Fruit fly (Drosophila melanogaster) whole organism, embryonic: ENCODE results near the gene CG46465.

Source experiments
- Ada2b ChIP-seq: fragments of 200-800 bp; sonication (Bioruptor generic); IDR thresholded peaks from 2 replicates; pipeline ENCODE4 v1.3.6; 2022; ENCODE audit warnings: missing biosample characterization, missing genetic modification characterization
- Adf1 ChIP-seq: fragments of 200-800 bp; sonication (Bioruptor generic); IDR thresholded peaks from 2 replicates; pipeline ENCODE4 v1.3.6; 2022; ENCODE audit warnings: missing biosample characterization, missing genetic modification characterization
- CG10462 ChIP-seq: fragments of 200-800 bp; sonication (Bioruptor generic); optimal IDR thresholded peaks from 2 replicates; lab custom pipeline; 2016; ENCODE audit warnings: missing biosample characterization, missing genetic modification characterization
- CG11456 ChIP-seq: fragments of 200-800 bp; sonication (Bioruptor generic); IDR thresholded peaks from 3 replicates; pipeline ENCODE4 v1.3.6; 2022; ENCODE audit warnings: missing biosample characterization, missing genetic modification characterization
- CG12155 ChIP-seq: fragments of 200-800 bp; sonication (Bioruptor generic); optimal IDR thresholded peaks from 3 replicates; lab custom pipeline; 2016; ENCODE audit warnings: missing biosample characterization, missing genetic modification characterization
- CG13775 ChIP-seq: fragments of 200-800 bp; sonication (Bioruptor generic); optimal IDR thresholded peaks from 3 replicates; lab custom pipeline; 2017; ENCODE audit warnings: missing biosample characterization, mild to moderate bottlenecking, missing genetic modification characterization
- CG14441 ChIP-seq: fragments of 200-800 bp; sonication (Bioruptor generic); IDR thresholded peaks from 2 replicates; pipeline ENCODE4 v1.3.6; 2022; ENCODE audit warnings: missing biosample characterization, missing genetic modification characterization
- CG17385 ChIP-seq: fragments of 200-800 bp; sonication (Bioruptor generic); optimal IDR thresholded peaks from 3 replicates; lab custom pipeline; 2018; ENCODE audit warnings: missing biosample characterization, mild to moderate bottlenecking, missing genetic modification characterization
- CG34376 ChIP-seq: fragments of 200-800 bp; sonication (Bioruptor generic); optimal IDR thresholded peaks from 2 replicates; lab custom pipeline; 2018; ENCODE audit warnings: missing biosample characterization, mild to moderate bottlenecking, missing genetic modification characterization
- CG7963 ChIP-seq: fragments of 200-800 bp; sonication (Bioruptor generic); IDR thresholded peaks from 3 replicates; pipeline ENCODE4 v1.3.6; 2022; ENCODE audit warnings: missing biosample characterization, missing genetic modification characterization; ENCODE audit not compliant: partially characterized antibody
- CG8281 ChIP-seq: fragments of 200-800 bp; sonication (Bioruptor generic); optimal IDR thresholded peaks from 2 replicates; lab custom pipeline; 2018; ENCODE audit warnings: missing biosample characterization, mild to moderate bottlenecking, missing genetic modification characterization, moderate library complexity
- CG8765 ChIP-seq: fragments of 200-800 bp; sonication (Bioruptor generic); IDR thresholded peaks from 2 replicates; pipeline ENCODE4 v1.3.6; 2022; ENCODE audit warnings: missing biosample characterization, missing genetic modification characterization
- CG9727 ChIP-seq: fragments of 200-800 bp; sonication (Bioruptor generic); optimal IDR thresholded peaks from 3 replicates; lab custom pipeline; 2017; ENCODE audit warnings: missing biosample characterization, mild to moderate bottlenecking, missing genetic modification characterization
- CHES-1-like ChIP-seq: fragments of 200-800 bp; sonication (Bioruptor generic); optimal IDR thresholded peaks from 2 replicates; lab custom pipeline; 2016; ENCODE audit warnings: missing biosample characterization, missing genetic modification characterization
- CoRest ChIP-seq: fragments of 200-800 bp; sonication (Bioruptor generic); optimal IDR thresholded peaks from 3 replicates; lab custom pipeline; 2018; ENCODE audit warnings: missing biosample characterization, mild to moderate bottlenecking, missing genetic modification characterization, moderate library complexity
- Med ChIP-seq: fragments of 200-800 bp; sonication (Bioruptor generic); peaks from one replicate; lab custom pipeline; 2016; ENCODE audit warnings: missing biosample characterization, missing genetic modification characterization, mild to moderate bottlenecking, inconsistent platforms, moderate library complexity
- Nf-YC ChIP-seq: fragments of 200-800 bp; optimal IDR thresholded peaks from 3 replicates; lab custom pipeline; 2019; ENCODE audit warnings: missing biosample characterization, mild to moderate bottlenecking, missing genetic modification characterization, moderate library complexity
- Stat92E ChIP-seq, 3 experiments: fragments of >200 bp in 2 of 3; fragments of 200-800 bp in 1 of 3; sonication (Bioruptor generic) in 1 of 3; optimal IDR thresholded peaks; 2 replicates each; lab custom pipeline; 2017 to 2019; ENCODE audit warnings: missing biosample characterization in 3 of 3, missing genetic modification characterization in 3 of 3, mild to moderate bottlenecking in 1 of 3, moderate library complexity in 1 of 3
- chn ChIP-seq: fragments of 200-800 bp; sonication (Bioruptor generic); optimal IDR thresholded peaks from 2 replicates; lab custom pipeline; 2016; ENCODE audit warnings: missing biosample characterization, missing genetic modification characterization
- exex ChIP-seq: fragments of 200-800 bp; sonication (Bioruptor generic); optimal IDR thresholded peaks from 4 replicates; lab custom pipeline; 2018; ENCODE audit warnings: missing biosample characterization, mild to moderate bottlenecking, missing genetic modification characterization, moderate library complexity
- grau ChIP-seq: fragments of 200-800 bp; optimal IDR thresholded peaks from 3 replicates; lab custom pipeline; 2019; ENCODE audit warnings: missing biosample characterization, mild to moderate bottlenecking, missing genetic modification characterization, moderate library complexity
- ham ChIP-seq: fragments of 200-800 bp; sonication (Bioruptor generic); IDR thresholded peaks from 2 replicates; pipeline ENCODE4 v1.3.6; 2022; ENCODE audit warnings: missing biosample characterization, missing genetic modification characterization
- kni ChIP-seq: fragments of 200-800 bp; sonication (Bioruptor generic); optimal IDR thresholded peaks from 3 replicates; lab custom pipeline; 2017; ENCODE audit warnings: mild to moderate bottlenecking, missing biosample characterization, missing genetic modification reagents, missing genetic modification characterization
- lov ChIP-seq, 2 experiments: fragments of 200-800 bp in 1 of 2; fragments of >200 bp in 1 of 2; sonication (Bioruptor generic) in 1 of 2; IDR thresholded peaks in 1 of 2; optimal IDR thresholded peaks in 1 of 2; 2 replicates in 1 of 2; 3 replicates in 1 of 2; pipeline versions ENCODE4 v1.3.6 to Lab custom; 2017 to 2022; ENCODE audit warnings: missing biosample characterization in 1 of 2, missing genetic modification characterization in 1 of 2
- oc ChIP-seq: fragments of 200-800 bp; sonication (Bioruptor generic); optimal IDR thresholded peaks from 2 replicates; lab custom pipeline; 2018; ENCODE audit warnings: missing biosample characterization, mild to moderate bottlenecking, missing genetic modification characterization, moderate library complexity
- pita ChIP-seq: fragments of 200-800 bp; sonication (Bioruptor generic); optimal IDR thresholded peaks from 2 replicates; lab custom pipeline; 2017; ENCODE audit warnings: missing biosample characterization, mild to moderate bottlenecking, missing genetic modification characterization
- prd ChIP-seq, 3 experiments: fragments of >200 bp in 2 of 3; fragments of 200-800 bp in 1 of 3; sonication (Bioruptor generic) in 1 of 3; optimal IDR thresholded peaks in 2 of 3; IDR thresholded peaks in 1 of 3; 2 replicates in 2 of 3; 3 replicates in 1 of 3; pipeline versions ENCODE4 v1.3.6 to Lab custom; 2017 to 2022; ENCODE audit warnings: missing biosample characterization in 1 of 3, missing genetic modification characterization in 1 of 3
- ranshi ChIP-seq: fragments of 200-800 bp; sonication (Bioruptor generic); IDR thresholded peaks from 2 replicates; pipeline ENCODE4 v1.3.6; 2022; ENCODE audit warnings: missing biosample characterization, missing genetic modification characterization
- rib ChIP-seq: fragments of 200-800 bp; sonication (Bioruptor generic); IDR thresholded peaks from 2 replicates; pipeline ENCODE4 v1.3.6; 2022; ENCODE audit warnings: missing biosample characterization, missing genetic modification characterization
- schlank ChIP-seq: fragments of 200-800 bp; sonication (Bioruptor generic); optimal IDR thresholded peaks from 2 replicates; lab custom pipeline; 2018; ENCODE audit warnings: missing biosample characterization, mild to moderate bottlenecking, missing genetic modification characterization
- tio ChIP-seq: fragments of 200-800 bp; sonication (Bioruptor generic); optimal IDR thresholded peaks from 2 replicates; lab custom pipeline; 2017; ENCODE audit warnings: missing biosample characterization, missing genetic modification characterization, inconsistent platforms

CG46465 gene

dm6 chr2L:18987078-18987895, 5.0 kb upstream of the CG46465 start, which contains the start of the genes Swip-1 and EMC5 (continued):
- TF ChIP-seq CG8281 (tag; lab: Kevin White, UChicago) (no peak), schlank (no peak), Stat92E (GFP tag; optimal IDR thresholded peaks at IDR 0.05; lab: Kevin White, UChicago) (no peak), CG14441 (GFP tag; lab: Robert Waterston, UW) (peak; percentile 19; the same call in 1 of the 2 replicates), ranshi (peak; percentile 59; the same call in 1 of the 2 replicates), pita (GFP tag; lab: Kevin White, UChicago) (no peak), chn (GFP tag; lab: Kevin White, UChicago) (no peak), CG12155 (peak; percentile 38), lov (optimal IDR thresholded peaks at IDR 0.05; lab: Kevin White, UChicago) (no peak), lov (GFP tag; IDR thresholded peaks at IDR 0.05; lab: Robert Waterston, UW) (no peak), tio (GFP tag; lab: Kevin White, UChicago) (peak; percentile 17), prd (optimal IDR thresholded peaks at IDR 0.05; lab: Kevin White, UChicago) (no peak), prd (GFP tag; IDR thresholded peaks at IDR 0.05; lab: Robert Waterston, UW) (peak; percentile 62; the same call in 1 of the 3 replicates), Adf1 (GFP tag; lab: Robert Waterston, UW) (no peak), kni (GFP tag; lab: Kevin White, UChicago) (no peak), oc (no peak), CG7963 (peak; percentile 24; the same call in 1 of the 3 replicates), CG13775 (peak; percentile 76), CoRest (tag; lab: Kevin White, UChicago) (peak; percentile 88), Ada2b (GFP tag; lab: Robert Waterston, UW) (0 out of 2 replicates have a peak, but pooled peaks have one; percentile 10), ham (GFP tag; lab: Robert Waterston, UW) (no peak), CG34376 (GFP tag; lab: Kevin White, UChicago) (peak; percentile 15)

dm6 chr2L:18990133-18990532, 2.2 kb upstream of the CG46465 start, which contains the start of gene CG15170:
Gene CG15170 (minus strand): TSS chr2L:18990233.
- TF ChIP-seq exex (tag; lab: Kevin White, UChicago): peak; percentile 41
- TF ChIP-seq tio (GFP tag; lab: Kevin White, UChicago): no peak

- no peak for TF ChIP-seq CG9727 (GFP tag; lab: Kevin White, UChicago)
- TF ChIP-seq Nf-YC (tag; lab: Kevin White, UChicago): no peak
- no peak for TF ChIP-seq grau (tag; lab: Kevin White, UChicago)
- peak; percentile 26 for TF ChIP-seq Med
- no peak for TF ChIP-seq CG10462 (GFP tag; lab: Kevin White, UChicago)
- no peak for TF ChIP-seq CG17385 (GFP tag; lab: Kevin White, UChicago)
- TF ChIP-seq CG8765 (GFP tag; lab: Robert Waterston, UW): no peak
- TF ChIP-seq rib (GFP tag; lab: Robert Waterston, UW): no peak
- TF ChIP-seq CHES-1-like: no peak
- peak; percentile 14; the same call in 1 of the 3 replicates for TF ChIP-seq CG11456 (GFP tag; lab: Robert Waterston, UW)
Measured at dm6 chr2L:18990720-18991119, 1.6 kb upstream of the CG46465 start, which contains the start of gene CG15169. Gene CG15169 (plus strand): TSS chr2L:18991020.
